Worm (Caenorhabditis elegans) whole organism, L4 larva: ENCODE results near the gene eef-1B.2.

Source experiments
- F10B5.3 ChIP-seq: sonication (generic microtip); optimal IDR thresholded peaks from 2 replicates; lab custom pipeline; 2016; ENCODE audit warnings: mild to moderate bottlenecking, missing genetic modification characterization, missing compliant biosample characterization
- F44E2.7 ChIP-seq: fragments of 200-800 bp; sonication (Bioruptor generic); IDR thresholded peaks from 2 replicates; pipeline ENCODE4 v2.1.2; 2022; ENCODE audit warnings: missing genetic modification characterization, missing compliant biosample characterization
- T20F7.1 ChIP-seq: fragments of 200-800 bp; sonication (Bioruptor generic); optimal IDR thresholded peaks from 2 replicates; lab custom pipeline; 2018; ENCODE audit warnings: mild to moderate bottlenecking, missing genetic modification characterization, missing compliant biosample characterization
- ZK337.2 ChIP-seq: fragments of 200-800 bp; sonication (Bioruptor generic); IDR thresholded peaks from 2 replicates; pipeline ENCODE4 v1.3.6; 2022; ENCODE audit warnings: missing genetic modification reagents, missing genetic modification characterization, missing compliant biosample characterization
- ZK546.5 ChIP-seq, 2 experiments: sonication (generic microtip); optimal IDR thresholded peaks; 2 replicates each; lab custom pipeline; 2017; ENCODE audit warnings: missing biosample characterization in 2 of 2, missing genetic modification characterization in 2 of 2
- aha-1 ChIP-seq: fragments of 150-350 bp; peaks from one replicate; lab custom pipeline; 2014; ENCODE audit warnings: missing biosample characterization, missing genetic modification characterization
- ceh-20 ChIP-seq: fragments of 200-800 bp; sonication (Bioruptor generic); IDR thresholded peaks from 2 replicates; pipeline ENCODE4 v1.3.6; 2022; ENCODE audit warnings: missing genetic modification reagents, missing genetic modification characterization, missing compliant biosample characterization
- ceh-28 ChIP-seq: fragments of 150-350 bp; optimal IDR thresholded peaks from 2 replicates; lab custom pipeline; 2014; ENCODE audit warnings: missing biosample characterization, missing genetic modification reagents, missing genetic modification characterization
- ceh-62 ChIP-seq: sonication (generic microtip); optimal IDR thresholded peaks from 2 replicates; lab custom pipeline; 2017; ENCODE audit warnings: missing biosample characterization, missing genetic modification characterization
- ceh-82 ChIP-seq: sonication (generic microtip); optimal IDR thresholded peaks from 2 replicates; lab custom pipeline; 2017; ENCODE audit warnings: missing biosample characterization, missing genetic modification characterization
- daf-8 ChIP-seq: fragments of 200-800 bp; sonication (Bioruptor generic); IDR thresholded peaks from 2 replicates; pipeline ENCODE4 v1.3.6; 2022; ENCODE audit warnings: missing genetic modification characterization, missing compliant biosample characterization
- dmd-6 ChIP-seq: fragments of 200-800 bp; sonication (Bioruptor generic); IDR thresholded peaks from 2 replicates; pipeline ENCODE4 v1.3.6; 2022; ENCODE audit warnings: missing genetic modification reagents, missing genetic modification characterization, missing compliant biosample characterization
- dve-1 ChIP-seq: sonication (generic microtip); optimal IDR thresholded peaks from 2 replicates; lab custom pipeline; 2017; ENCODE audit warnings: antibody characterized with exemption, mild to moderate bottlenecking, missing genetic modification characterization, missing compliant biosample characterization; ENCODE audit not compliant: insufficient read depth
- egl-27 ChIP-seq: sonication (generic microtip); optimal IDR thresholded peaks from 3 replicates; lab custom pipeline; 2017; ENCODE audit warnings: missing biosample characterization, missing genetic modification reagents, missing genetic modification characterization
- fos-1 ChIP-seq: fragments of 150-350 bp; optimal IDR thresholded peaks from 2 replicates; lab custom pipeline; 2014; ENCODE audit warnings: missing biosample characterization, missing genetic modification characterization
- gei-8 ChIP-seq: fragments of 200-800 bp; sonication (Bioruptor generic); optimal IDR thresholded peaks from 2 replicates; lab custom pipeline; 2018; ENCODE audit warnings: mild to moderate bottlenecking, missing genetic modification characterization, missing compliant biosample characterization
- hlh-11 ChIP-seq: fragments of 200-800 bp; sonication (Bioruptor generic); optimal IDR thresholded peaks from 2 replicates; lab custom pipeline; 2018; ENCODE audit warnings: mild to moderate bottlenecking, missing genetic modification characterization, missing compliant biosample characterization
- hmg-1.1 ChIP-seq: fragments of 200-800 bp; sonication (Bioruptor generic); IDR thresholded peaks from 2 replicates; pipeline ENCODE4 v1.3.6; 2022; ENCODE audit warnings: missing genetic modification reagents, missing genetic modification characterization, missing compliant biosample characterization
- jun-1 ChIP-seq: fragments of 150-350 bp; optimal IDR thresholded peaks from 2 replicates; lab custom pipeline; 2014; ENCODE audit warnings: missing biosample characterization, missing genetic modification reagents, missing genetic modification characterization
- lin-29 ChIP-seq: fragments of 200-800 bp; sonication (Bioruptor generic); IDR thresholded peaks from 2 replicates; pipeline ENCODE4 v1.3.6; 2022; ENCODE audit warnings: missing genetic modification reagents, missing genetic modification characterization, missing compliant biosample characterization
- lir-3 ChIP-seq: sonication (generic microtip); optimal IDR thresholded peaks from 2 replicates; lab custom pipeline; 2016; ENCODE audit warnings: mild to moderate bottlenecking, missing genetic modification characterization, missing compliant biosample characterization
- madf-9 ChIP-seq: fragments of 200-800 bp; sonication (Bioruptor generic); conservative IDR thresholded peaks from 2 replicates; pipeline ENCODE4 v1.3.6; 2022; ENCODE audit warnings: missing genetic modification reagents, missing genetic modification characterization, missing compliant biosample characterization
- mdt-29 ChIP-seq: fragments of 200-800 bp; sonication (Bioruptor generic); IDR thresholded peaks from 2 replicates; pipeline ENCODE4 v1.3.6; 2022; ENCODE audit warnings: missing genetic modification reagents, missing genetic modification characterization, missing compliant biosample characterization
- mes-2 ChIP-seq: sonication (generic microtip); optimal IDR thresholded peaks from 2 replicates; lab custom pipeline; 2016; ENCODE audit warnings: missing genotype, mild to moderate bottlenecking, missing genetic modification characterization, missing compliant biosample characterization; ENCODE audit not compliant: poor library complexity, severe bottlenecking
- mxl-3 ChIP-seq: fragments of 200-800 bp; sonication (Bioruptor generic); optimal IDR thresholded peaks from 2 replicates; lab custom pipeline; 2018; ENCODE audit warnings: mild to moderate bottlenecking, missing genetic modification characterization, missing compliant biosample characterization
- nhr-102 ChIP-seq: sonication (generic microtip); optimal IDR thresholded peaks from 2 replicates; lab custom pipeline; 2016; ENCODE audit warnings: mild to moderate bottlenecking, missing genetic modification characterization, moderate library complexity, missing compliant biosample characterization
- nhr-237 ChIP-seq: sonication (generic microtip); optimal IDR thresholded peaks from 2 replicates; lab custom pipeline; 2017; ENCODE audit warnings: missing biosample characterization, missing genetic modification characterization
- nhr-28 ChIP-seq: fragments of 150-350 bp; optimal IDR thresholded peaks from 2 replicates; lab custom pipeline; 2014; ENCODE audit warnings: missing biosample characterization, missing genetic modification characterization
- nhr-42 ChIP-seq: fragments of 200-800 bp; sonication (Bioruptor generic); IDR thresholded peaks from 2 replicates; pipeline ENCODE4 v1.3.6; 2022; ENCODE audit warnings: missing genetic modification characterization, missing compliant biosample characterization
- nhr-48 ChIP-seq: sonication (generic microtip); optimal IDR thresholded peaks from 2 replicates; lab custom pipeline; 2016; ENCODE audit warnings: mild to moderate bottlenecking, missing genetic modification characterization, missing compliant biosample characterization
- pha-4 ChIP-seq, 2 experiments: fragments of 150-350 bp in 1 of 2; fragments of 200-800 bp in 1 of 2; sonication (Bioruptor generic) in 1 of 2; IDR thresholded peaks in 1 of 2; optimal IDR thresholded peaks in 1 of 2; 2 replicates each; pipeline versions ENCODE4 v1.3.6 to Lab custom; 2014 to 2022; ENCODE audit warnings: missing genetic modification characterization in 2 of 2, missing genetic modification reagents in 2 of 2, missing biosample characterization in 1 of 2, missing compliant biosample characterization in 1 of 2
- php-3 ChIP-seq: fragments of 200-800 bp; sonication (Bioruptor generic); IDR thresholded peaks from 2 replicates; pipeline ENCODE4 v1.3.6; 2022; ENCODE audit warnings: missing genetic modification reagents, missing genetic modification characterization, missing compliant biosample characterization
- set-16 ChIP-seq: fragments of 200-800 bp; sonication (Bioruptor generic); IDR thresholded peaks from 2 replicates; pipeline ENCODE4 v1.3.6; 2022; ENCODE audit warnings: missing genetic modification reagents, missing genetic modification characterization, missing compliant biosample characterization
- snpc-1.2 ChIP-seq: fragments of 200-800 bp; sonication (Bioruptor generic); IDR thresholded peaks from 2 replicates; pipeline ENCODE4 v1.3.6; 2022; ENCODE audit warnings: missing genetic modification reagents, missing genetic modification characterization, missing compliant biosample characterization
- snpc-4 ChIP-seq: fragments of 150-350 bp; optimal IDR thresholded peaks from 2 replicates; lab custom pipeline; 2014; ENCODE audit warnings: missing biosample characterization, missing genetic modification characterization
- tag-97 ChIP-seq: fragments of 200-800 bp; sonication (Bioruptor generic); IDR thresholded peaks from 2 replicates; pipeline ENCODE4 v1.3.6; 2022; ENCODE audit warnings: missing genetic modification characterization, missing compliant biosample characterization
- unc-62 ChIP-seq, 3 experiments: fragments of 150-350 bp in 1 of 3; sonication (generic microtip); optimal IDR thresholded peaks in 2 of 3; peaks in 1 of 3; 1 replicate in 1 of 3; 2 replicates in 2 of 3; lab custom pipeline; 2014 to 2017; ENCODE audit warnings: missing biosample characterization in 3 of 3, missing genetic modification characterization in 3 of 3, missing genetic modification reagents in 3 of 3, missing genotype in 1 of 3
- zfp-2 ChIP-seq: sonication (generic microtip); optimal IDR thresholded peaks from 2 replicates; lab custom pipeline; 2016; ENCODE audit warnings: mild to moderate bottlenecking, missing genetic modification characterization, missing compliant biosample characterization
- zip-11 ChIP-seq: fragments of 200-800 bp; sonication (Bioruptor generic); IDR thresholded peaks from 2 replicates; pipeline ENCODE4 v1.3.6; 2022; ENCODE audit warnings: missing genetic modification characterization, missing compliant biosample characterization
- zip-2 ChIP-seq: fragments of 150-350 bp; optimal IDR thresholded peaks from 2 replicates; lab custom pipeline; 2014; ENCODE audit warnings: missing biosample characterization, missing genetic modification characterization
- ztf-11 ChIP-seq: fragments of 150-350 bp; optimal IDR thresholded peaks from 2 replicates; lab custom pipeline; 2014; ENCODE audit warnings: missing biosample characterization, missing genetic modification characterization
- ztf-7 ChIP-seq: fragments of 150-350 bp; optimal IDR thresholded peaks from 2 replicates; lab custom pipeline; 2014; ENCODE audit warnings: missing biosample characterization, missing genetic modification characterization

The eef-1B.2 gene

DNA sequence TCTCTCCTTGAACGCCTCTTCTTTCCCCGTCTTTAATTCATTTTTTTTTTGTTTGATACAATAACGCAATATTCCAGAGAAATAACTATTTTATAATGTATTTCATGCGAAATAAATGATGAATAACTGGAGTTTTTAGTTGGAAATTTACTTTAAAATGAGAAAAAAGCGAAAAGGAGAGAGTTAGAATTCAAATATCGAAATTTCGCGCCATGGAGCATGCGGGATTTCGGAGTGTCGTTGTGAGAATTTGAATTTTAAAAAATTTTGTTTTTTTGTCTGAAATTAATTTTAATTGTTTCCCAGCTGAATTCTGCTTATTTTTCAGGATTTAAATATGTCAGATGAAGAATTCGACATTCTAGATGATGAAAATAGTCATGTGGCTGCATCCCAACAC lies 11.7 kb upstream of the eef-1B.2 start, which contains the start of gene fcd-2 (continued):
- no peak for TF ChIP-seq T20F7.1 (GFP tag; lab: Kevin White, UChicago)

DNA sequence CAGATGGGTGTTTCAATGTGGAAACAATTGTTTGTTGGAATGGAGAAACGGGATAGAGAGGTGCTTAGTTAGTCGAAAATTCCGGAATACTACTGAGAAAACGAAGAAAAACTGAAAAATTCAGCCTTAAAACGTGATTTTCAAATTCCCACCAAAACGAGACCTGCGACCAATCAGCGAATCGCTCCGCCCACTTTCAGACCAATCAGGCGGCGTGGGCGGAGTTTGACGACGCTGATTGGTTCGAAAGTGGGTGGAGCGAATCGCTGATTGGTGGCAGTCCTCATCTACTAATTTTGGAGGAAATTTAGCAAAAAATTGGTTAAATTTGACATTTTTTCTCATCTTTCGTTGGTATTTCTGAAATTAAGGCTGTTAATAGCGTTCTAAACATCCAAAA lies 9.8 kb upstream of the eef-1B.2 start:
- TF ChIP-seq nhr-237 (tag; lab: Kevin White, UChicago) (no peak), gei-8 (no peak), ZK546.5 (tag; optimal IDR thresholded peaks at IDR 0.05; lab: Kevin White, UChicago) (no peak), pha-4 (GFP tag; IDR thresholded peaks at IDR 0.05; lab: Robert Waterston, UW) (no peak), pha-4 (tag; optimal IDR thresholded peaks at IDR 0.05; lab: Kevin White, UChicago) (no peak)

ce11 chrIV:15027884-15028283 lies 9.2 kb upstream of the eef-1B.2 start:
- TF ChIP-seq zip-2 (tag; lab: Kevin White, UChicago) (no peak), aha-1 (tag; lab: Kevin White, UChicago) (no peak), nhr-237 (tag; lab: Kevin White, UChicago) (no peak), nhr-42 (GFP tag; lab: Robert Waterston, UW) (no peak), ceh-62 (tag; lab: Kevin White, UChicago) (no peak), lin-29 (GFP tag; lab: Robert Waterston, UW) (no peak), mdt-29 (GFP tag; lab: Robert Waterston, UW) (no peak), nhr-48 (tag; lab: Kevin White, UChicago) (no peak), php-3 (GFP tag; lab: Robert Waterston, UW) (no peak), ceh-20 (GFP tag; lab: Robert Waterston, UW) (no peak), dmd-6 (no peak), zfp-2 (tag; lab: Kevin White, UChicago) (no peak), lir-3 (tag; lab: Kevin White, UChicago) (no peak), gei-8 (no peak), hlh-11 (tag; lab: Kevin White, UChicago) (no peak), ZK337.2 (GFP tag; lab: Robert Waterston, UW) (no peak), unc-62 (GFP tag; optimal IDR thresholded peaks at IDR 0.05 in 1 of 2; lab: Kevin White, UChicago) (no peak), unc-62 (tag; optimal IDR thresholded peaks at IDR 0.05; lab: Kevin White, UChicago) (no peak)
- TF ChIP-seq, all 104 proteins: peak for 0

ce11 chrIV:15028386-15028785 lies 8.7 kb upstream of the eef-1B.2 start:
- TF ChIP-seq lin-29 (GFP tag; lab: Robert Waterston, UW) (no peak), nhr-102 (tag; lab: Kevin White, UChicago) (no peak), set-16 (GFP tag; lab: Robert Waterston, UW) (peak; percentile 64), mxl-3 (GFP tag; lab: Kevin White, UChicago) (no peak), dve-1 (tag; lab: Kevin White, UChicago) (no peak)

DNA sequence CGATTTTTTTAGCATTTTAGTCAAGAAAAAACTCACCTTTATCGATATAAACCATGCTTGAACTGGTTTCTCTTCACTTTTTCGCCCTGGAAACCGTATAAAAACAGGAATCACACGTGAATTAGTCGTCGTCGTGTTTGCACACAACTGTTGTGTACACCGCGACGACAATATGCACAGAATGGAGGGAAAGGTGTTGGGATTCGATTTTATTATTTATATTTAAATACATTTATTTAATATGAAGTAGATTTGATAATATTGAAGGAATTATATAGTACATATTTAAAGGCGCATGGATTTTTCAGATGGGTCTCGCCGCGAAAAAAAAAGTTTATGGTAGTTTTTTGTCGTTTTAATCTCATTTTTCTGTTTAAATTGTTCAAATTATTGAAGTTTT lies 8.2 kb upstream of the eef-1B.2 start, which contains the start of gene Y41E3.8:
TSS of gene Y41E3.8 (minus strand) at position 88 of the 400 bp plus-strand sequence.
- TF ChIP-seq daf-8 (GFP tag; lab: Robert Waterston, UW) (no peak), egl-27 (tag; lab: Kevin White, UChicago) (no peak), jun-1 (no peak), madf-9 (GFP tag; lab: Robert Waterston, UW) (no peak), F10B5.3 (no peak), mes-2 (tag; lab: Kevin White, UChicago) (peak; percentile 76), F44E2.7 (GFP tag; lab: Robert Waterston, UW) (no peak), snpc-1.2 (GFP tag; lab: Robert Waterston, UW) (peak; percentile 41; the same call in 1 of the 2 replicates), set-16 (GFP tag; lab: Robert Waterston, UW) (no peak), T20F7.1 (GFP tag; lab: Kevin White, UChicago) (no peak), fos-1 (tag; lab: Kevin White, UChicago) (no peak), ceh-28 (tag; lab: Kevin White, UChicago) (no peak), hmg-1.1 (GFP tag; lab: Robert Waterston, UW) (peak; percentile 44; the same call in 1 of the 2 replicates), dve-1 (tag; lab: Kevin White, UChicago) (peak; percentile 32), lin-29 (GFP tag; lab: Robert Waterston, UW) (no peak), nhr-48 (tag; lab: Kevin White, UChicago) (no peak), nhr-28 (tag; lab: Kevin White, UChicago) (no peak), zip-11 (GFP tag; lab: Robert Waterston, UW) (no peak), ztf-7 (tag; lab: Kevin White, UChicago) (peak; percentile 14), ceh-82 (tag; lab: Kevin White, UChicago) (no peak), tag-97 (GFP tag; lab: Robert Waterston, UW) (no peak), ztf-11 (no peak), pha-4 (GFP tag; IDR thresholded peaks at IDR 0.05; lab: Robert Waterston, UW) (no peak), pha-4 (tag; optimal IDR thresholded peaks at IDR 0.05; lab: Kevin White, UChicago) (no peak), snpc-4 (tag; lab: Kevin White, UChicago) (no peak)
